Worm (Caenorhabditis elegans) whole organism, L2 larva: Measurements from ENCODE around the gene sre-48.

Experiments used
- ZK546.5 ChIP-seq: sonication (generic microtip); optimal IDR thresholded peaks from 2 replicates; lab custom pipeline; 2017; ENCODE audit warnings: missing biosample characterization, missing genetic modification characterization
- nhr-12 ChIP-seq: fragments of 150-350 bp; optimal IDR thresholded peaks from 2 replicates; lab custom pipeline; 2014; ENCODE audit warnings: missing biosample characterization, missing genetic modification characterization

- TF ChIP-seq ZK546.5 (tag; lab: Kevin White, UChicago) (no peak), nhr-12 (tag; lab: Kevin White, UChicago) (no peak)
These were observed 28.7 kb upstream of the sre-48 start, which contains the start of gene F01D5.7 for ce11 chrII:14008359-14008758.
